Fruit fly (Drosophila melanogaster): ENCODE data around the gene Sfp36F.

The Sfp36F gene

DNA sequence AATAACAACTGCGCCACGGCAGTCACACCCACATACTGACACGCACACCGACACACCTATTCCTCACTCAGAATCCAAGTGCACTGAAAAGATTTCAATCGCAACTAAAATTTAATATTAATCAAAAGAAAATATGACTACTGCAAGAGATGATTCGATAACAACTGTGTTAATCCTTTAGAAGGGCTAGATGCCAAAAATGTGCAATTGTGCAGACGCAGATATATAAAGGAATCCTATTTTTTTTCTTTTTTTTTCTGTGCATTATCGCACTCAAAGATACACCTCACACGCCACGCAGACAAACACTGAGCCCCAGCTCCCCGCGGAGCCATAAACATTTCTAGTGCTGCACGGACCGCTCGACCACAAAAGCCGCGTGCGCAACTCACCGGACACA, 6.2 kb downstream of the Sfp36F start (continued):
- TF ChIP-seq sisA (GFP tag; IDR thresholded peaks at IDR 0.05) (0 out of 2 replicates have a peak, but pooled peaks have one; percentile 18), CG2712 (tag; optimal IDR thresholded peaks at IDR 0.05) (peak; percentile 61), CG11504 (tag; optimal IDR thresholded peaks at IDR 0.05) (peak; percentile 1)

DNA sequence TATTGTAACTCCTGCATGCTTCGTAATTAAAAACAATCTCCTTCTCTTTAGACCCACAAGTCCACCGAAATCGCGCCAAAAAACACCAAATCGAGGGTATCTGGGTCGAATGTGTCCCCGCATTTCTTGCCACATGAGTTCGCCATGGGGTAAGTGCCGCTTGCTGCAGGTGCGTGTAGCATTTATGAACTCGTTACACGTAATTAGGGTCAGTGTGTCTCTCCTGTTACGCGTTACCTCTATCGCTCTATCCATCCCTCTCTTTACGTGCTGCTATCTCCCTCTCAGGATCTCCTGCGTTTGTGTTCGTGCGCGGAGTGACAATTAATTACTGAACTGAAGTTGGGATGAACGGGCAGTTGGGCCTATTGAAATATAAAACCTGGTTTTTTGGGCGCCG, 10.5 kb downstream of the Sfp36F start:
- TF ChIP-seq MESR4 (GFP tag; optimal IDR thresholded peaks at IDR 0.05) = no peak
- no peak for TF ChIP-seq rib (GFP tag; IDR thresholded peaks at IDR 0.05)
- TF ChIP-seq CG2120 (GFP tag; optimal IDR thresholded peaks at IDR 0.05) = no peak
- no peak for TF ChIP-seq CG1792 (GFP tag; optimal IDR thresholded peaks at IDR 0.05)
- peak in 1 of 2 experiments; percentile 13 for TF ChIP-seq tll (GFP tag; optimal IDR thresholded peaks at IDR 0.05)
- no peak for TF ChIP-seq disco-r (GFP tag; optimal IDR thresholded peaks at IDR 0.05)
- no peak for TF ChIP-seq tup (GFP tag; optimal IDR thresholded peaks at IDR 0.05)
- TF ChIP-seq CG10462 (GFP tag; optimal IDR thresholded peaks at IDR 0.05) = no peak
- 0 out of 3 replicates have a peak, but pooled peaks have one; percentile 74 for TF ChIP-seq CG2199 (GFP tag; IDR thresholded peaks at IDR 0.05)
- no peak for TF ChIP-seq sug (tag; optimal IDR thresholded peaks at IDR 0.05)
- TF ChIP-seq Stat92E (GFP tag; optimal IDR thresholded peaks at IDR 0.05) = no peak
- TF ChIP-seq CG15696 (tag; optimal IDR thresholded peaks at IDR 0.05) = no peak
- TF ChIP-seq wek (GFP tag; optimal IDR thresholded peaks at IDR 0.05) = no peak
- TF ChIP-seq CG2875 (GFP tag; optimal IDR thresholded peaks at IDR 0.05) = no peak
- peak; percentile 36 for TF ChIP-seq CG7745 (tag; optimal IDR thresholded peaks at IDR 0.05)
- TF ChIP-seq CG10959 (GFP tag; IDR thresholded peaks at IDR 0.05) = no peak
- TF ChIP-seq ab (GFP tag; optimal IDR thresholded peaks at IDR 0.05) = no peak
- no peak for TF ChIP-seq CG9817 (tag; optimal IDR thresholded peaks at IDR 0.05)
- no peak for TF ChIP-seq MBD-R2 (GFP tag; IDR thresholded peaks at IDR 0.05)
- TF ChIP-seq sens (GFP tag) = peak; percentile 49
- no peak for TF ChIP-seq bbx (GFP tag; IDR thresholded peaks at IDR 0.05; ENCODE audit: partially characterized antibody)
- TF ChIP-seq Kr (GFP tag; optimal IDR thresholded peaks at IDR 0.05) = peak; percentile 16
- no peak for TF ChIP-seq CG4617 (GFP tag; optimal IDR thresholded peaks at IDR 0.05; ENCODE audit: borderline replicate concordance)
- TF ChIP-seq CG1832 (GFP tag; optimal IDR thresholded peaks at IDR 0.05) = peak; percentile 44
- no peak for TF ChIP-seq Oaz (GFP tag; IDR thresholded peaks at IDR 0.05)
- no peak for TF ChIP-seq Doc2 (GFP tag; IDR thresholded peaks at IDR 0.05)
- no peak for TF ChIP-seq CG31388 (GFP tag; optimal IDR thresholded peaks at IDR 0.05)
- no peak for TF ChIP-seq ranshi (GFP tag; IDR thresholded peaks at IDR 0.05)
- TF ChIP-seq bigmax (GFP tag; optimal IDR thresholded peaks at IDR 0.05) = no peak
- no peak for TF ChIP-seq repo (GFP tag; optimal IDR thresholded peaks at IDR 0.05)
- TF ChIP-seq otp (GFP tag; IDR thresholded peaks at IDR 0.05) = 0 out of 3 replicates have a peak, but pooled peaks have one; percentile 23
- TF ChIP-seq CG9609 (GFP tag; optimal IDR thresholded peaks at IDR 0.05) = no peak
- peak; percentile 58 for TF ChIP-seq zen (tag; optimal IDR thresholded peaks at IDR 0.05)
- TF ChIP-seq dmrt99B (tag; optimal IDR thresholded peaks at IDR 0.05) = no peak
- TF ChIP-seq YL-1 (GFP tag; optimal IDR thresholded peaks at IDR 0.05) = no peak
- TF ChIP-seq kni (GFP tag; optimal IDR thresholded peaks at IDR 0.05) = peak; percentile 58
- TF ChIP-seq al (GFP tag; IDR thresholded peaks at IDR 0.05) = no peak
- TF ChIP-seq CG18764 (GFP tag; optimal IDR thresholded peaks at IDR 0.05) = no peak
- peak; percentile 44 for TF ChIP-seq grn (GFP tag; optimal IDR thresholded peaks at IDR 0.05)
- peak; percentile 82 for TF ChIP-seq Ets65A (GFP tag)
- TF ChIP-seq kah (GFP tag; optimal IDR thresholded peaks at IDR 0.05) = no peak
- no peak for TF ChIP-seq CG4730 (GFP tag; IDR thresholded peaks at IDR 0.05)
- TF ChIP-seq emc (GFP tag; optimal IDR thresholded peaks at IDR 0.05) = no peak
- TF ChIP-seq Ets97D (GFP tag; optimal IDR thresholded peaks at IDR 0.05) = no peak
- TF ChIP-seq ap (GFP tag; IDR thresholded peaks at IDR 0.05) = no peak
- no peak for TF ChIP-seq tna (GFP tag; IDR thresholded peaks at IDR 0.05; ENCODE audit: partially characterized antibody)
- no peak for TF ChIP-seq slou (GFP tag; optimal IDR thresholded peaks at IDR 0.05)
